Worm (Caenorhabditis elegans): ENCODE measurements around the gene C30B5.17.

- TF ChIP-seq nhr-48 (tag; optimal IDR thresholded peaks at IDR 0.05) (no peak), zfp-2 (tag; optimal IDR thresholded peaks at IDR 0.05) (no peak), mdt-29 (GFP tag; IDR thresholded peaks at IDR 0.05) (no peak), snpc-4 (tag; optimal IDR thresholded peaks at IDR 0.05) (no peak), lsy-2 (tag; optimal IDR thresholded peaks at IDR 0.05) (no peak), duxl-1 (tag; optimal IDR thresholded peaks at IDR 0.05; ENCODE audit: poor library complexity) (no peak), Y105C5A.15 (GFP tag; IDR thresholded peaks at IDR 0.05) (no peak), nhr-28 (tag; optimal IDR thresholded peaks at IDR 0.05) (no peak), nhr-10 (tag; optimal IDR thresholded peaks at IDR 0.05) (no peak), nhr-11 (tag; optimal IDR thresholded peaks at IDR 0.05) (no peak), ztf-11 (tag; optimal IDR thresholded peaks at IDR 0.05) (no peak), tag-97 (GFP tag; IDR thresholded peaks at IDR 0.05) (no peak), R02D3.7 (tag; optimal IDR thresholded peaks at IDR 0.05) (no peak), ama-1 (optimal IDR thresholded peaks at IDR 0.05) (no peak)
Measured at ce11 chrII:6247011-6247410, 44.2 kb upstream of the C30B5.17 start, which contains the start of gene T24H7.2.
